Worm (Caenorhabditis elegans): Measurements from ENCODE around the gene F41C3.7.

ce11 chrII:4734477-4734876 is 4.6 kb downstream of the F41C3.7 start:
- TF ChIP-seq lir-1 (GFP tag; conservative IDR thresholded peaks at IDR 0.05), result no peak
- no peak for TF ChIP-seq unc-62 (GFP tag; optimal IDR thresholded peaks at IDR 0.05)
- no peak for TF ChIP-seq ceh-79 (tag; optimal IDR thresholded peaks at IDR 0.05)
- no peak for TF ChIP-seq F39B2.1 (GFP tag; IDR thresholded peaks at IDR 0.05)
- no peak for TF ChIP-seq tbp1 (GFP tag; optimal IDR thresholded peaks at IDR 0.05)
- TF ChIP-seq him-1 (tag; optimal IDR thresholded peaks at IDR 0.05), result no peak
- no peak for TF ChIP-seq snpc-4 (GFP tag; optimal IDR thresholded peaks at IDR 0.05)
- TF ChIP-seq snpc-4 (tag; optimal IDR thresholded peaks at IDR 0.05), result no peak
- no peak for TF ChIP-seq mcd-1 (GFP tag; IDR thresholded peaks at IDR 0.05)
- TF ChIP-seq pha-4 (tag; optimal IDR thresholded peaks at IDR 0.05), result no peak
- no peak for TF ChIP-seq F49E8.2 (tag; optimal IDR thresholded peaks at IDR 0.05; ENCODE audit: insufficient read depth)
- no peak for TF ChIP-seq cebp-1 (GFP tag; IDR thresholded peaks at IDR 0.05)
- TF ChIP-seq cebp-1 (tag; optimal IDR thresholded peaks at IDR 0.05), result no peak
- no peak for TF ChIP-seq lin-26 (GFP tag; IDR thresholded peaks at IDR 0.05)

Data from whole organism, young adult.